Worm (Caenorhabditis elegans) whole organism, mixed stage, embryonic: ENCODE measurements around the gene E02H4.2.
A peak's percentile ranks its signal among the peaks of the same experiment; 100 is the strongest.

Source experiments
- ceh-83 ChIP-seq: fragments of 200-800 bp; sonication (Bioruptor generic); optimal IDR thresholded peaks from 2 replicates; lab custom pipeline; 2018; ENCODE audit warnings: mild to moderate bottlenecking, missing genetic modification characterization, missing compliant biosample characterization
- ces-1 ChIP-seq: fragments of 150-350 bp; optimal IDR thresholded peaks from 2 replicates; lab custom pipeline; 2014; ENCODE audit warnings: missing biosample characterization, missing genetic modification reagents, missing genetic modification characterization
- elt-1 ChIP-seq: sonication (generic microtip); optimal IDR thresholded peaks from 2 replicates; lab custom pipeline; 2017; ENCODE audit warnings: missing genetic modification characterization, mild to moderate bottlenecking, missing compliant biosample characterization, antibody characterized with exemption, moderate library complexity, borderline replicate concordance; ENCODE audit not compliant: insufficient read depth
- elt-3 ChIP-seq: fragments of 150-350 bp; optimal IDR thresholded peaks from 2 replicates; lab custom pipeline; 2014; ENCODE audit warnings: missing biosample characterization, missing genetic modification characterization
- flh-1 ChIP-seq: fragments of 200-800 bp; sonication (Bioruptor generic); optimal IDR thresholded peaks from 2 replicates; lab custom pipeline; 2018; ENCODE audit warnings: mild to moderate bottlenecking, missing genetic modification characterization, moderate library complexity, missing compliant biosample characterization
- hlh-1 ChIP-seq: fragments of 150-350 bp; optimal IDR thresholded peaks from 2 replicates; lab custom pipeline; 2014; ENCODE audit warnings: missing biosample characterization, missing genetic modification reagents, missing genetic modification characterization
- lsy-2 ChIP-seq: fragments of 150-350 bp; optimal IDR thresholded peaks from 2 replicates; lab custom pipeline; 2014; ENCODE audit warnings: missing biosample characterization, missing genetic modification characterization
- mab-5 ChIP-seq: fragments of 150-350 bp; optimal IDR thresholded peaks from 2 replicates; lab custom pipeline; 2014; ENCODE audit warnings: missing biosample characterization, missing genetic modification characterization
- mls-2 ChIP-seq: sonication (generic microtip); optimal IDR thresholded peaks from 2 replicates; lab custom pipeline; 2016; ENCODE audit warnings: mild to moderate bottlenecking, missing genetic modification characterization, moderate library complexity, missing compliant biosample characterization
- nhr-237 ChIP-seq: fragments of 150-350 bp; optimal IDR thresholded peaks from 2 replicates; lab custom pipeline; 2014; ENCODE audit warnings: missing biosample characterization, missing genetic modification characterization
- snpc-4 ChIP-seq: fragments of 150-350 bp; optimal IDR thresholded peaks from 2 replicates; lab custom pipeline; 2014; ENCODE audit warnings: missing biosample characterization, missing genetic modification characterization
- unc-62 ChIP-seq: fragments of 150-350 bp; optimal IDR thresholded peaks from 2 replicates; lab custom pipeline; 2014; ENCODE audit warnings: missing biosample characterization, missing genetic modification reagents, missing genetic modification characterization
- ztf-11 ChIP-seq: fragments of 150-350 bp; optimal IDR thresholded peaks from 2 replicates; lab custom pipeline; 2014; ENCODE audit warnings: missing biosample characterization, missing genetic modification characterization

DNA sequence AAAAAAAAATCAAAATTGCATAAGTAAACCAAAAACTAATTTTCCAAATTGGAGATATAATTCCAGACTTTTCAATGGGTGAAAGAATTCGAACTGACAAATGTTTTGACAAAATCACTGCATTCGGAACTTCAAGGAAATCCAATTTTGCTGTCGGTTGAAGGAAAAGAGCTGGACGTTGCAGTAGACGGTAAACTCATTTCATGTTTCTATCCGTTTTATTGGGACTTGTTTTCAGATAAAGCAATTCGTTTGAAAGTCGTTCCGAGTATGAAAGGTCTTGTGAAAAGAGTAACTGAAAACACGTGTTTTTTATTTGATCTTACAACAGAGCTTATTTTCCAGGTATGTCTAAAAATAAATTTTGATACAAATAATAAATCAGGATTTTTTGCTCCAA is 34.7 kb upstream of the E02H4.2 start:
- TF ChIP-seq ces-1 (GFP tag; lab: Kevin White, UChicago), result peak; percentile 15
- TF ChIP-seq ztf-11 (tag; lab: Kevin White, UChicago), result no peak
- TF ChIP-seq elt-1 (tag; lab: Kevin White, UChicago), result no peak
- no peak for TF ChIP-seq ceh-83 (GFP tag; lab: Kevin White, UChicago)
- TF ChIP-seq elt-3 (tag; lab: Kevin White, UChicago), result no peak
- TF ChIP-seq snpc-4 (tag; lab: Kevin White, UChicago), result no peak
- no peak for TF ChIP-seq nhr-237 (tag; lab: Kevin White, UChicago)
- TF ChIP-seq flh-1 (GFP tag; lab: Kevin White, UChicago), result no peak
- TF ChIP-seq lsy-2 (tag; lab: Kevin White, UChicago), result no peak
- TF ChIP-seq hlh-1 (tag; lab: Kevin White, UChicago), result no peak
- no peak for TF ChIP-seq mab-5 (tag; lab: Kevin White, UChicago)
- no peak for TF ChIP-seq unc-62 (GFP tag; lab: Kevin White, UChicago)
- no peak for TF ChIP-seq mls-2
